Worm (Caenorhabditis elegans): ENCODE data around the gene Y34B4A.4.

Y34B4A.4 gene

DNA sequence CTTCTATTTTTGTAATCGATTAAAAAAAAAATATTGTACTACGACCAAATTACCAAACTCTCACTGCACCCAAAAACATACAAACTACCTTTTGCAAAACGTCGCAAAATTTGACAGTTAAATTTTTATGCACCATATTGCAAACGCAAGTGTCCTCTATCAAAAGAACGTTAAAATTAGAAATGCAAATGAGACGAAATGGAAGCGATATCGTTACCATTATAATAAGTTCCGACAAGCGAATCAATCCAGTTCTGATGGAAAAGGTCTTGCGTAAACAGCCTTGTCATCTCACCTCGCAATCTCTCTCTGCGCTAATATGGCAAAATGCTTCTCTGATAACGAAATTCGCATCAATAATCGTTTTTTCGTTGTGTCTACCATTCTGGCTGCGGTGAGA, 3.9 kb downstream of the Y34B4A.4 start:
- TF ChIP-seq D2030.7 (GFP tag; IDR thresholded peaks at IDR 0.05) = no peak
- peak; percentile 21 for TF ChIP-seq nhr-80 (tag; optimal IDR thresholded peaks at IDR 0.05)
- no peak for TF ChIP-seq ets-4 (GFP tag; optimal IDR thresholded peaks at IDR 0.05)

DNA sequence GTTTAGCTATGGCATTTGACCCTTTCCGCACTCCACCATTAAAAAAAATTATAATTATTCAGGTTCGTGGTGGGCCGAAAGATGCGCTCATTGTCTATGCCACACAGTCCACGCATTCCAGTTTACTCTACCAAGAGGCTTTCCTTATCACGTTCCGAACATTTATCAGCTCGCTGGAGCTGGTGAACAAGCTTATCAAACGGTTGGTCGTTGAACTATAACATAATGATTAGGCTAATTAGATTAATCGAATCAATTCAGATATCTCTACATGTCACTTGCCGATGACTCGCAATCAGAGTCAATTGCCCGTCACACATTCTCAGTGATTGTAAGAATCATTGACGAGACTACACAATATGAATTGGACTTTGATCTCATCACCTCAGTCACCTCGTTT, 5.2 kb downstream of the Y34B4A.4 start:
- TF ChIP-seq madf-3 (GFP tag; IDR thresholded peaks at IDR 0.05) (no peak), B0336.3 (GFP tag; IDR thresholded peaks at IDR 0.05) (no peak), chd-7 (tag; optimal IDR thresholded peaks at IDR 0.05) (no peak), rec-8 (tag; optimal IDR thresholded peaks at IDR 0.05) (no peak), T26A5.8 (tag; optimal IDR thresholded peaks at IDR 0.05) (no peak), C06A6.2 (GFP tag; conservative IDR thresholded peaks at IDR 0.05) (no peak), attf-6 (GFP tag; IDR thresholded peaks at IDR 0.05) (no peak), Y67H2A.10 (GFP tag; conservative IDR thresholded peaks at IDR 0.05) (no peak), snpc-1.1 (tag; optimal IDR thresholded peaks at IDR 0.05; ENCODE audit: insufficient read depth) (no peak), bed-2 (GFP tag; IDR thresholded peaks at IDR 0.05) (no peak), madf-10 (tag; optimal IDR thresholded peaks at IDR 0.05) (no peak), snpc-4 (GFP tag; optimal IDR thresholded peaks at IDR 0.05) (no peak), snpc-4 (tag; optimal IDR thresholded peaks at IDR 0.05) (no peak), snpc-1.3 (tag; optimal IDR thresholded peaks at IDR 0.05; ENCODE audit: insufficient read depth) (no peak), B0261.1 (tag; optimal IDR thresholded peaks at IDR 0.05) (no peak), K11D2.4 (GFP tag; IDR thresholded peaks at IDR 0.05) (no peak), F55B11.4 (tag; optimal IDR thresholded peaks at IDR 0.05; ENCODE audit: borderline replicate concordance, insufficient read depth) (no peak), die-1 (tag; optimal IDR thresholded peaks at IDR 0.05) (no peak), lsy-27 (tag; optimal IDR thresholded peaks at IDR 0.05; ENCODE audit: borderline replicate concordance, insufficient read depth) (no peak), Y56A3A.18 (GFP tag; IDR thresholded peaks at IDR 0.05) (no peak)

DNA sequence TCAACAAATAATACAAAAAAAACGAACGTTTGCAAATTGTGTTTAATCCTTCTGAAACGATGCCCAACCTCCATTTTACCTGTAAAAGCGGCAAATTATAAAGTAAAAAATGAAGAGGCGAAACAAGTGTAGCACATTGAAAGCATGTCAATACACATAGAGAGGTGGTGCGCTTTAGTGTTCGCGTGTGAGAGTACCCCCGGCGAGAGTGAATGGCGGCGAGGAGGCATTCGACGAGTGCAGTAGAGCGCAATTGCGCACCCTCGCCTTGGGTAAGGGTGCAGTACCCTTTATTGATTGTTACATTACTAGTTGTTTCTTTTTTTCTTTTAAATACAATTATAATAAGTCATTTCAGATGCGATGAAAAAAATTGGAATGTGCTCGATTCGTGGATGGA, 11.1 kb downstream of the Y34B4A.4 start, which contains the start of gene hst-6:
hst-6 (plus strand) TSS at position 353 of the 400 bp plus-strand sequence.
- TF ChIP-seq akir-1 (GFP tag; optimal IDR thresholded peaks at IDR 0.05) (no peak), unc-62 (GFP tag; optimal IDR thresholded peaks at IDR 0.05) (no peak), tlf-1 (GFP tag; optimal IDR thresholded peaks at IDR 0.05) (no peak), fkh-3 (tag; optimal IDR thresholded peaks at IDR 0.05) (no peak), nfyb-1 (GFP tag; IDR thresholded peaks at IDR 0.05) (no peak), lin-26 (GFP tag; IDR thresholded peaks at IDR 0.05) (no peak), somi-1 (GFP tag; optimal IDR thresholded peaks at IDR 0.05) (no peak), F22D6.2 (tag; optimal IDR thresholded peaks at IDR 0.05) (no peak), ztf-22 (GFP tag; optimal IDR thresholded peaks at IDR 0.05) (no peak), lsl-1 (GFP tag; optimal IDR thresholded peaks at IDR 0.05) (no peak), T26A5.8 (tag; optimal IDR thresholded peaks at IDR 0.05) (no peak), zim-3 (tag; optimal IDR thresholded peaks at IDR 0.05) (no peak), hrde-1 (tag; optimal IDR thresholded peaks at IDR 0.05; ENCODE audit: borderline replicate concordance) (no peak), F52B5.7 (tag; optimal IDR thresholded peaks at IDR 0.05) (no peak), snpc-4 (GFP tag; optimal IDR thresholded peaks at IDR 0.05) (no peak), snpc-4 (tag; optimal IDR thresholded peaks at IDR 0.05) (no peak), nfya-1 (tag; optimal IDR thresholded peaks at IDR 0.05; ENCODE audit: borderline replicate concordance, insufficient read depth) (no peak), mxl-1 (tag; optimal IDR thresholded peaks at IDR 0.05) (no peak), nfya-2 (GFP tag; IDR thresholded peaks at IDR 0.05) (no peak), aptf-3 (GFP tag; IDR thresholded peaks at IDR 0.05) (no peak), egrh-3 (GFP tag; IDR thresholded peaks at IDR 0.05) (no peak), let-526 (GFP tag; IDR thresholded peaks at IDR 0.05) (no peak), ama-1 (optimal IDR thresholded peaks at IDR 0.05) (no peak), ama-1 (GFP tag; optimal IDR thresholded peaks at IDR 0.05) (no peak), madf-3 (GFP tag; IDR thresholded peaks at IDR 0.05) (no peak), lir-1 (GFP tag; conservative IDR thresholded peaks at IDR 0.05) (no peak), nhr-80 (tag; optimal IDR thresholded peaks at IDR 0.05) (peak; percentile 81), T07F8.4 (tag; optimal IDR thresholded peaks at IDR 0.05) (no peak), zfh-2 (GFP tag; conservative IDR thresholded peaks at IDR 0.05) (peak; percentile 88)
